Worm (Caenorhabditis elegans): Measurements from ENCODE around the gene T09A5.4.
A peak's percentile ranks its signal among the peaks of the same experiment; 100 is the strongest.

The T09A5.4 gene

DNA sequence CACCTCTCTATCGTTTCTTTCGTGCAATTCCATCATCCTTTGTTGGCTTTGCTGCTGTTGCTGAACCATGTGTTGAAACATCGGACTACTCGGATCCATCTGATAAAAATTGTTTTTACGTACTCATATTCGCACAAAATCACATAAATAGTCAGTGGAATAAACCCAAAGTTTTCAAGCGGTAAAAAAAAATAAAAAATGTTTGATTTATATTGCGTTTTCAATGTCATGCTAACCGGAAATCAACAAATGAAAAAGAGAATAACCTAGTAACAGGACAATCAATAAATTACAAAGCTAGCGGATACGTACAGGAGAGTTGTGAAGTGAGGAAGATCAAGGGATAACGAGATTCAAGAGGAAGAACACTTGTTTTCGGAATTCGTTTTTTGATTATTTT, 9.0 kb downstream of the T09A5.4 start, which contains the start of gene mdt-10 (continued):
- TF ChIP-seq ekl-4 (GFP tag; IDR thresholded peaks at IDR 0.05): no peak
- TF ChIP-seq zim-3 (tag; optimal IDR thresholded peaks at IDR 0.05): no peak

DNA sequence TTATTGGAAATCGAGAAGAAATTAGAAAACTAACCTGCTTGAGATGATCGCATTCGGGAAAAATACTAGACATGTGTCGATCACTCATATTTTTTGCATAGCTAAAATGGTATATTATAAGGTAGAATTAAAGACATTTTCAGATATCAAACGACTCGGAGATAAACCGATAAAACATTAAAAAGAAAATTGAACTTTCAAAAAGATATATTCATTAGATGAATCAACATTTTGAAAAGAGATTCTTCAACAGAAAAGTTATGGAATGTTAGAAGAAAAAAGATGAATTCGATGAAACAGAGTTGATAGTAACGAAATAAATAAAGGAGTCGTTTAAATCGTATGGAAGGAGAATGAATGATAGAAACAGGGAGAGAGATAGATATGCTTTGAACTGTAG, 9.6 kb downstream of the T09A5.4 start, which contains the start of gene mdmh-35:
Gene mdmh-35, minus strand, starts transcription at position 101 of the 400 bp plus-strand sequence.
- no peak for TF ChIP-seq ztf-6 (GFP tag; IDR thresholded peaks at IDR 0.05)
- TF ChIP-seq tlf-1 (GFP tag; optimal IDR thresholded peaks at IDR 0.05): no peak
- TF ChIP-seq cebp-1 (GFP tag; IDR thresholded peaks at IDR 0.05): no peak
- TF ChIP-seq cebp-1 (tag; optimal IDR thresholded peaks at IDR 0.05): no peak
- no peak for TF ChIP-seq madf-3 (GFP tag; IDR thresholded peaks at IDR 0.05)
- TF ChIP-seq chd-7 (tag; optimal IDR thresholded peaks at IDR 0.05): no peak
- no peak for TF ChIP-seq tbx-9 (tag; optimal IDR thresholded peaks at IDR 0.05; ENCODE audit: borderline replicate concordance)
- no peak for TF ChIP-seq pbrm-1 (GFP tag; IDR thresholded peaks at IDR 0.05)
- TF ChIP-seq F33H1.4 (GFP tag; IDR thresholded peaks at IDR 0.05): no peak
- TF ChIP-seq D2030.7 (GFP tag; IDR thresholded peaks at IDR 0.05): no peak
- TF ChIP-seq lin-35 (GFP tag; optimal IDR thresholded peaks at IDR 0.05): no peak
- TF ChIP-seq lin-40 (tag; optimal IDR thresholded peaks at IDR 0.05): no peak
- no peak for TF ChIP-seq let-607 (tag; optimal IDR thresholded peaks at IDR 0.05)
- no peak for TF ChIP-seq F55B11.4 (tag; optimal IDR thresholded peaks at IDR 0.05; ENCODE audit: borderline replicate concordance, insufficient read depth)
- no peak for TF ChIP-seq repo-1 (tag; optimal IDR thresholded peaks at IDR 0.05)
- TF ChIP-seq atf-7 (tag; optimal IDR thresholded peaks at IDR 0.05): no peak
- no peak for TF ChIP-seq hmg-1.2 (GFP tag; IDR thresholded peaks at IDR 0.05)
- no peak for TF ChIP-seq unc-62 (GFP tag; optimal IDR thresholded peaks at IDR 0.05)
- TF ChIP-seq lir-1 (GFP tag; conservative IDR thresholded peaks at IDR 0.05): no peak
- TF ChIP-seq madf-6 (GFP tag; IDR thresholded peaks at IDR 0.05): no peak
- no peak for TF ChIP-seq efl-1 (GFP tag; optimal IDR thresholded peaks at IDR 0.05)

DNA sequence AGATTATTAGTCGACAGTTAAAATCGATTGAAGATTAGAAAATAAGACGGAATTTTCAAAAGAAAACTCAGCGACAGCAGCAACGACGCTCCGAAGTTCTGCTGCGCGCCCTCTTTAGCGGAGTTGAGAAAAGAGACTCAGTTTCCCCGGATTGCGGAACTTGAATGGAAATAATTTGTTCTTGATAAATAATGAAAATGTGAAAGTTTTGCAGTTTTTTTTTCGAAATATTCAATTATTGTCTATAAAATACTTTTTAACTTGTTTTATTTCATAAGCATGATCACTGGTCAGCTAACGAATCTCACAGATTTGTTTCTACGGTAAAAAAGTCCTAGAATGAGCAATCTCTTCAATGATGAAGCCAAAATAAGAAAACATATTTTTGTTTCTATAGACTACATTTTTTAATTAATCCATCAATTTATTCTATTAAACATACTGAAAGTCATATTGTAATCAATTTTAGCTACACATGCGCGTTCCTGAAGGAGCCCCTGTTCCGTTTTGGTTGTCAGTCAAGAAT, 11.6 kb downstream of the T09A5.4 start, which contains the start of the genes cec-3 and T09A5.15:
Gene cec-3, minus strand, starts transcription at position 116 of the 526 bp plus-strand sequence.
Gene T09A5.15, plus strand, starts transcription at position 476 of the 526 bp plus-strand sequence.
- TF ChIP-seq unc-130 (GFP tag; optimal IDR thresholded peaks at IDR 0.05) (no peak), ztf-18 (tag; optimal IDR thresholded peaks at IDR 0.05) (no peak), Y95B8A.8 (GFP tag; IDR thresholded peaks at IDR 0.05) (no peak), ceh-100 (GFP tag; IDR thresholded peaks at IDR 0.05) (peak; percentile 78), cebp-1 (GFP tag; IDR thresholded peaks at IDR 0.05) (no peak), cebp-1 (tag; optimal IDR thresholded peaks at IDR 0.05) (no peak), snpc-3.4 (tag; optimal IDR thresholded peaks at IDR 0.05) (no peak), K12H6.12 (tag; optimal IDR thresholded peaks at IDR 0.05) (peak; percentile 28), attf-5 (GFP tag; optimal IDR thresholded peaks at IDR 0.05) (peak; percentile 1), lsy-27 (tag; optimal IDR thresholded peaks at IDR 0.05; ENCODE audit: borderline replicate concordance, insufficient read depth) (no peak), sea-2 (GFP tag; IDR thresholded peaks at IDR 0.05) (no peak), bed-1 (GFP tag; IDR thresholded peaks at IDR 0.05) (no peak), Y56A3A.18 (GFP tag; IDR thresholded peaks at IDR 0.05) (no peak), attf-3 (GFP tag; conservative IDR thresholded peaks at IDR 0.05) (peak; percentile 97), Y79H2A.3 (GFP tag; conservative IDR thresholded peaks at IDR 0.05) (no peak), mel-28 (tag; optimal IDR thresholded peaks at IDR 0.05; ENCODE audit: borderline replicate concordance) (no peak)

All from whole organism, young adult.